Worm (Caenorhabditis elegans) whole organism, young adult: Measurements from ENCODE around the gene txt-13.

ENCODE experiments used
- B0035.1 ChIP-seq: sonication (generic microtip); optimal IDR thresholded peaks from 2 replicates; lab custom pipeline; 2016; ENCODE audit warnings: missing genetic modification characterization, mild to moderate bottlenecking, missing compliant biosample characterization, missing genotype, missing genetic modification reagents
- C17E4.6 ChIP-seq: fragments of 200-800 bp; sonication (Bioruptor generic); IDR thresholded peaks from 2 replicates; pipeline ENCODE4 v1.3.6; 2022; ENCODE audit warnings: missing genetic modification reagents, missing genetic modification characterization, missing compliant biosample characterization
- F33H1.4 ChIP-seq: fragments of 200-800 bp; sonication (Bioruptor generic); IDR thresholded peaks from 2 replicates; pipeline ENCODE4 v1.3.6; 2022; ENCODE audit warnings: missing genetic modification reagents, missing genetic modification characterization, missing compliant biosample characterization
- ama-1 ChIP-seq, 3 experiments: fragments of 150-350 bp in 1 of 3; sonication (generic microtip) in 2 of 3; optimal IDR thresholded peaks; 2 replicates each; lab custom pipeline; 2014 to 2018; ENCODE audit warnings: missing biosample characterization in 2 of 3, missing genetic modification characterization in 2 of 3, missing genetic modification reagents in 2 of 3
- aptf-3 ChIP-seq: fragments of 200-800 bp; sonication (Bioruptor generic); IDR thresholded peaks from 2 replicates; pipeline ENCODE4 v1.3.6; 2022; ENCODE audit warnings: missing genetic modification characterization, missing compliant biosample characterization
- attf-3 ChIP-seq: fragments of 200-800 bp; sonication (Bioruptor generic); conservative IDR thresholded peaks from 2 replicates; pipeline ENCODE4 v1.3.6; 2022; ENCODE audit warnings: missing genetic modification reagents, missing genetic modification characterization, missing compliant biosample characterization
- attf-6 ChIP-seq: fragments of 200-800 bp; sonication (Bioruptor generic); IDR thresholded peaks from 2 replicates; pipeline ENCODE4 v1.3.6; 2022; ENCODE audit warnings: missing genetic modification reagents, missing genetic modification characterization, missing compliant biosample characterization
- cebp-1 ChIP-seq, 2 experiments: fragments of 200-800 bp in 1 of 2; sonication (Bioruptor generic) in 1 of 2; sonication (generic microtip) in 1 of 2; IDR thresholded peaks in 1 of 2; optimal IDR thresholded peaks in 1 of 2; 2 replicates each; pipeline versions ENCODE4 v1.3.6 to Lab custom; 2017 to 2022; ENCODE audit warnings: missing compliant biosample characterization in 2 of 2, missing genetic modification characterization in 2 of 2, mild to moderate bottlenecking in 1 of 2, missing genetic modification reagents in 1 of 2, moderate library complexity in 1 of 2
- cebp-2 ChIP-seq: fragments of 200-800 bp; sonication (Bioruptor generic); IDR thresholded peaks from 2 replicates; pipeline ENCODE4 v1.3.6; 2022; ENCODE audit warnings: missing genetic modification characterization, missing compliant biosample characterization
- ceh-100 ChIP-seq: fragments of 200-800 bp; sonication (Bioruptor generic); IDR thresholded peaks from 2 replicates; pipeline ENCODE4 v1.3.6; 2022; ENCODE audit warnings: missing genetic modification reagents, missing genetic modification characterization, missing compliant biosample characterization
- ceh-79 ChIP-seq: sonication (generic microtip); optimal IDR thresholded peaks from 2 replicates; lab custom pipeline; 2017; ENCODE audit warnings: mild to moderate bottlenecking, missing genetic modification characterization, missing compliant biosample characterization
- ceh-91 ChIP-seq: fragments of 200-800 bp; sonication (Bioruptor generic); IDR thresholded peaks from 2 replicates; pipeline ENCODE4 v1.3.6; 2022; ENCODE audit warnings: missing genetic modification reagents, missing genetic modification characterization, missing compliant biosample characterization
- dpl-1 ChIP-seq: fragments of 150-350 bp; optimal IDR thresholded peaks from 2 replicates; lab custom pipeline; 2014; ENCODE audit warnings: missing biosample characterization, missing genetic modification reagents, missing genetic modification characterization
- efl-1 ChIP-seq: fragments of 150-350 bp; optimal IDR thresholded peaks from 2 replicates; lab custom pipeline; 2014; ENCODE audit warnings: missing biosample characterization, missing genetic modification reagents, missing genetic modification characterization
- ekl-4 ChIP-seq: fragments of 200-800 bp; sonication (Bioruptor generic); IDR thresholded peaks from 2 replicates; pipeline ENCODE4 v1.3.6; 2022; ENCODE audit warnings: missing genetic modification reagents, missing genetic modification characterization, missing compliant biosample characterization
- gei-17 ChIP-seq: fragments of 200-800 bp; sonication (Bioruptor generic); optimal IDR thresholded peaks from 2 replicates; lab custom pipeline; 2018; ENCODE audit warnings: mild to moderate bottlenecking, missing genetic modification characterization, missing compliant biosample characterization
- him-1 ChIP-seq: sonication (generic microtip); optimal IDR thresholded peaks from 2 replicates; lab custom pipeline; 2016; ENCODE audit warnings: missing genotype, missing genetic modification reagents, missing genetic modification characterization, missing compliant biosample characterization
- hrde-1 ChIP-seq: sonication (generic microtip); optimal IDR thresholded peaks from 2 replicates; lab custom pipeline; 2016; ENCODE audit warnings: missing genetic modification characterization, mild to moderate bottlenecking, missing compliant biosample characterization, moderate library complexity, missing genotype, missing genetic modification reagents, borderline replicate concordance
- hsf-1 ChIP-seq: fragments of 200-800 bp; sonication (Bioruptor generic); IDR thresholded peaks from 2 replicates; pipeline ENCODE4 v1.3.6; 2022; ENCODE audit warnings: missing genetic modification reagents, missing genetic modification characterization, missing compliant biosample characterization
- let-607 ChIP-seq, 2 experiments: fragments of 200-800 bp in 1 of 2; sonication (Bioruptor generic) in 1 of 2; sonication (generic microtip) in 1 of 2; optimal IDR thresholded peaks; 2 replicates each; lab custom pipeline; 2016 to 2018; ENCODE audit warnings: mild to moderate bottlenecking in 2 of 2, missing compliant biosample characterization in 2 of 2, missing genetic modification characterization in 2 of 2, moderate library complexity in 2 of 2, missing genotype in 1 of 2
- lin-35 ChIP-seq, 3 experiments: fragments of 150-350 bp in 2 of 3; sonication (generic microtip) in 1 of 3; optimal IDR thresholded peaks; 2 replicates each; lab custom pipeline; 2014 to 2018; ENCODE audit warnings: missing biosample characterization in 3 of 3, missing genetic modification characterization in 3 of 3, missing genetic modification reagents in 3 of 3
- lin-54 ChIP-seq: fragments of 200-800 bp; sonication (Bioruptor generic); optimal IDR thresholded peaks from 2 replicates; lab custom pipeline; 2018; ENCODE audit warnings: mild to moderate bottlenecking, missing genetic modification characterization, missing compliant biosample characterization
- lsl-1 ChIP-seq: fragments of 200-800 bp; sonication (Bioruptor generic); optimal IDR thresholded peaks from 2 replicates; lab custom pipeline; 2018; ENCODE audit warnings: mild to moderate bottlenecking, missing genetic modification characterization, moderate library complexity, missing compliant biosample characterization
- madf-6 ChIP-seq: fragments of 200-800 bp; sonication (Bioruptor generic); IDR thresholded peaks from 2 replicates; pipeline ENCODE4 v1.3.6; 2022; ENCODE audit warnings: missing genetic modification reagents, missing genetic modification characterization, missing compliant biosample characterization
- mel-28 ChIP-seq: sonication (generic microtip); optimal IDR thresholded peaks from 2 replicates; lab custom pipeline; 2016; ENCODE audit warnings: borderline replicate concordance, mild to moderate bottlenecking, missing genetic modification characterization, missing compliant biosample characterization
- nfya-1 ChIP-seq: sonication (generic microtip); optimal IDR thresholded peaks from 2 replicates; lab custom pipeline; 2017; ENCODE audit warnings: antibody characterized with exemption, missing compliant biosample characterization, missing genetic modification characterization, borderline replicate concordance; ENCODE audit not compliant: insufficient read depth
- nhr-90 ChIP-seq: sonication (generic microtip); optimal IDR thresholded peaks from 2 replicates; lab custom pipeline; 2016; ENCODE audit warnings: missing genotype, mild to moderate bottlenecking, missing genetic modification characterization, missing compliant biosample characterization
- rcor-1 ChIP-seq: fragments of 200-800 bp; sonication (Bioruptor generic); IDR thresholded peaks from 2 replicates; pipeline ENCODE4 v1.3.6; 2022; ENCODE audit warnings: missing genetic modification reagents, missing genetic modification characterization, missing compliant biosample characterization
- snpc-1.3 ChIP-seq: sonication (generic microtip); optimal IDR thresholded peaks from 2 replicates; lab custom pipeline; 2017; ENCODE audit warnings: missing genetic modification characterization, mild to moderate bottlenecking, missing compliant biosample characterization, antibody characterized with exemption, moderate library complexity, missing genotype, missing genetic modification reagents; ENCODE audit not compliant: insufficient read depth
- snpc-4 ChIP-seq, 5 experiments: fragments of 150-350 bp in 1 of 5; sonication (generic microtip) in 4 of 5; optimal IDR thresholded peaks; 2 replicates each; lab custom pipeline; 2014 to 2018; ENCODE audit warnings: missing genetic modification characterization in 5 of 5, missing biosample characterization in 3 of 5, antibody characterized with exemption in 2 of 5, mild to moderate bottlenecking in 2 of 5, missing compliant biosample characterization in 2 of 5, missing genotype in 2 of 5, moderate library complexity in 2 of 5, missing genetic modification reagents in 1 of 5
- tlf-1 ChIP-seq: fragments of 200-800 bp; sonication (Bioruptor generic); optimal IDR thresholded peaks from 2 replicates; lab custom pipeline; 2018; ENCODE audit warnings: mild to moderate bottlenecking, missing genetic modification characterization, missing compliant biosample characterization
- unc-62 ChIP-seq: fragments of 150-350 bp; optimal IDR thresholded peaks from 2 replicates; lab custom pipeline; 2014; ENCODE audit warnings: missing biosample characterization, missing genetic modification reagents, missing genetic modification characterization
- ztf-26 ChIP-seq: sonication (generic microtip); optimal IDR thresholded peaks from 2 replicates; lab custom pipeline; 2017; ENCODE audit warnings: missing genetic modification characterization, missing compliant biosample characterization

The txt-13 gene

DNA sequence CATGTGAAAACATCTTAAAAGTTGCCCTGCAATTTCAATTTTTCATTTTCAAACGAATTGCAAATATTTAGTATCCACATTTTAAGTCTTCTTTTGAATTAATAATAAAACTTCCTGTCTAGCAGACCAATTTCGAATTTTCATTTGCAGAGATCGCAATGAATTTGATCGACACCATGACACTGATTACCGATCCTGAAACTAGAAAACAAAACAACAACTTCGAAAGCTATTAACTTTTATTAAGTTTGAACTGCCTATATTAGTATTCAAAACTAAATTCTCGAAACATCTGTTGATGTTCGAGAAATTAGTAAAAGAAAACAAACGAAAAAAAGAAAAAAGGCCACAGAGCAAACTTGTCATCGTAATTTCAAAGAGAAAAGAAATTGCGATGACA lies 3.8 kb downstream of the txt-13 start:
- TF ChIP-seq ama-1 (optimal IDR thresholded peaks at IDR 0.05; lab: Kevin White, UChicago) (no peak), ama-1 (GFP tag; optimal IDR thresholded peaks at IDR 0.05; lab: Kevin White, UChicago) (peak in 1 of 2 experiments; percentile 67), him-1 (tag; lab: Kevin White, UChicago) (peak; percentile 18), ztf-26 (tag; lab: Kevin White, UChicago) (no peak), dpl-1 (GFP tag; lab: Kevin White, UChicago) (no peak), attf-3 (GFP tag; lab: Robert Waterston, UW) (no peak), ceh-100 (GFP tag; lab: Robert Waterston, UW) (0 out of 2 replicates have a peak, but pooled peaks have one; percentile 9), rcor-1 (GFP tag; lab: Robert Waterston, UW) (0 out of 2 replicates have a peak, but pooled peaks have one; percentile 19), ceh-91 (GFP tag; lab: Robert Waterston, UW) (0 out of 2 replicates have a peak, but pooled peaks have one; percentile 15), hrde-1 (tag; lab: Kevin White, UChicago) (peak; percentile 87), snpc-4 (GFP tag; optimal IDR thresholded peaks at IDR 0.05; lab: Kevin White, UChicago) (peak; percentile 33), snpc-4 (tag; optimal IDR thresholded peaks at IDR 0.05; lab: Kevin White, UChicago) (no peak), let-607 (tag; optimal IDR thresholded peaks at IDR 0.05; lab: Kevin White, UChicago) (no peak), ekl-4 (GFP tag; lab: Robert Waterston, UW) (peak; percentile 10; the same call in 1 of the 2 replicates), lin-54 (GFP tag; lab: Kevin White, UChicago) (peak; percentile 24), snpc-1.3 (tag; lab: Kevin White, UChicago) (peak; percentile 35), cebp-2 (GFP tag; lab: Robert Waterston, UW) (no peak), hsf-1 (GFP tag; lab: Robert Waterston, UW) (0 out of 2 replicates have a peak, but pooled peaks have one; percentile 50), attf-6 (GFP tag; lab: Robert Waterston, UW) (0 out of 2 replicates have a peak, but pooled peaks have one; percentile 15), madf-6 (peak; percentile 60), tlf-1 (GFP tag; lab: Kevin White, UChicago) (no peak)

DNA sequence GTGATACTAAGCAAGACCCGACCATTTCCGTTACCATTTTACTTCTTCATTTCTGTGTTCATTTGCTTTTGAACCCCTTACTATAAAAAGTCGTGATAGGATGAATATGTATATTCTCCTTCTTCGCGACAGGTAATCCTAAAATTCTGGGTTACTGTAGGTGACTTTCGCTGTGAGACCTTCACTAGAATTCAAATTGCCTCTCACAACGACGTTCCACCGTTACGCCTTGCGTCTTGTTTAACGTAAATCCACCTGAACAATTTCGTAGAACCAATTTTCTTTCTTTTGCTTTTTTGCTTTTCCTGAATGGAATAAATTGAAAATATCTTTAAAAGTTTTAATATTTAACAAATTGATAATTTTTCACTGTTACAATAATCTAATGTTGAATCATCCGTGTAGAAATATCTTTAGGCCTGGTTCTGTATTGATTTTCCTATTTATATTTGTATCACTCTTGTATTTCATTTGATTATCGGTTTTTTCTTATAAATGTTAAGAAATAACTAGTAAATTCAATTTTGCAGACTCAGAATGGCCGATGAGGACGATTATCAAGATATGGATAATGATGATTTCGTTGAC lies 8.5 kb downstream of the txt-13 start, which contains the start of gene rpb-6:
Gene rpb-6 (plus strand): TSS at position 538 of the 588 bp plus-strand sequence.
- peak; percentile 66 for TF ChIP-seq lsl-1
- no peak for TF ChIP-seq mel-28
- TF ChIP-seq lin-35 (GFP tag; optimal IDR thresholded peaks at IDR 0.05; lab: Kevin White, UChicago): no peak
- TF ChIP-seq lin-54 (GFP tag; lab: Kevin White, UChicago): peak; percentile 67
- no peak for TF ChIP-seq nhr-90 (tag; lab: Kevin White, UChicago)
- peak; percentile 92 for TF ChIP-seq attf-3 (GFP tag; lab: Robert Waterston, UW)
- no peak for TF ChIP-seq ceh-79 (tag; lab: Kevin White, UChicago)
- no peak for TF ChIP-seq gei-17 (GFP tag; lab: Kevin White, UChicago)
- TF ChIP-seq dpl-1 (GFP tag; lab: Kevin White, UChicago): peak; percentile 9
- no peak for TF ChIP-seq unc-62 (GFP tag; lab: Kevin White, UChicago)
- no peak for TF ChIP-seq cebp-1 (GFP tag; IDR thresholded peaks at IDR 0.05; lab: Robert Waterston, UW)
- no peak for TF ChIP-seq cebp-1 (tag; optimal IDR thresholded peaks at IDR 0.05; lab: Kevin White, UChicago)
- no peak for TF ChIP-seq B0035.1
- no peak for TF ChIP-seq aptf-3
- TF ChIP-seq nfya-1: no peak
- no peak for TF ChIP-seq C17E4.6 (GFP tag; lab: Robert Waterston, UW)
- TF ChIP-seq efl-1 (GFP tag; lab: Kevin White, UChicago): peak; percentile 40
- peak; percentile 49; the same call in 1 of the 2 replicates for TF ChIP-seq madf-6
- TF ChIP-seq F33H1.4 (GFP tag; lab: Robert Waterston, UW): peak; percentile 56
- TF ChIP-seq, all 124 proteins: peak for 7
